Worm (Caenorhabditis elegans) whole organism, midembryonic: ENCODE data around the gene chup-1.
A peak's percentile ranks its signal among the peaks of the same experiment; 100 is the strongest.

Experiments used
- cog-1 ChIP-seq: sonication (generic microtip); optimal IDR thresholded peaks from 2 replicates; lab custom pipeline; 2016; ENCODE audit warnings: missing genetic modification characterization, missing compliant biosample characterization
- ref-1 ChIP-seq: fragments of 200-800 bp; sonication (Bioruptor generic); conservative IDR thresholded peaks from 2 replicates; pipeline ENCODE4 v1.3.6; 2022; ENCODE audit warnings: missing genetic modification reagents, missing genetic modification characterization, missing compliant biosample characterization
- tab-1 ChIP-seq: fragments of 200-800 bp; sonication (Bioruptor generic); IDR thresholded peaks from 2 replicates; pipeline ENCODE4 v1.3.6; 2022; ENCODE audit warnings: missing genetic modification characterization, missing compliant biosample characterization

- TF ChIP-seq tab-1 (GFP tag; lab: Robert Waterston, UW) = peak; percentile 98
- peak; percentile 96 for TF ChIP-seq ref-1 (GFP tag; lab: Robert Waterston, UW)
- TF ChIP-seq cog-1 (tag; lab: Kevin White, UChicago) = peak; percentile 93
Measured at ce11 chrX:8835887-8836348, 44.0 kb downstream of the chup-1 start, which contains the start of gene C28G1.2.
